Fruit fly (Drosophila melanogaster): ENCODE data around the gene CG7091.

Gene CG7091

DNA sequence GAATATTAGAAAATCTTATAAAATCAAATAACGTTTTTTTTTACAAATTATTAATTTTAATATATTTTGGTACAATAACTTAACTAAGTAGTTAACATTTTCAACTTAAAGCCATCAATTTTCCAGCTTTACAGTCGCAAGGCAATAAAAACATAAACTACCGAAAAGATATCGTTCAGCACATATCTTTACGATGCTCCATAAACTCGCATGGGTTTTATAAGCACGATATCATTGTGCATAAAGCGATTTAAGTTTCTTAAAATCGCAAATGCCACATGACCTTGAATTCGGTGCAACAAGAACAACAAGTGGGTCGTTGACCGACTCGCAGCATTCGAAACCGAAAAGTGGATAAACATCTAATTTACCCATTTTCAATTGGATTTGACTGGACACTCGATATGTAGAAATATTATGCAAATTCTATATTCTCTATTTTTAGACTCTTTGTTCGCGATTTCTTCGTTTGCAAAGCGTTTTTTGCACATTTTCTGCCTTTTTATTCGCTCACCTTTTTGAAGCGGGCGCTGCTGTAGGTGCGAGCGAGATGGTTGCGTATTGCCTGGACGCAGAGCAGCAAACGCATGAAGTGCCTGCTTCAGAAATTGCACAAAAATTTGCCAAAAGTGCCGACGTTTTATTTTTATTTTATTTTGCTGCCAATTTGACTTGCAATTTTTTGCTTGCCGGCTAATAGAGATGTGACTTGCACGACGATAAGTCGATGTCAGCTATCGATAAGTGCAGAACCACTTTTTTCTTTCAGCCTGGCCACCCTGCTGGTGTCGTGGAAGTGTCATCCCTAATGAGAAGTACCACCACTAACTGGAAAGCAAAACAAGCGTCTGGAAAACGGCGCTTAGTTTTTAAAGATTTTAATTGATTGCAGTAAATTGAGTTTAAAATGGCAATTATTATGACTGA is 16.6 kb upstream of the CG7091 start, which contains the start of gene Spc25 (continued):
- no peak for TF ChIP-seq lov (optimal IDR thresholded peaks at IDR 0.05)
- TF ChIP-seq lov (GFP tag; IDR thresholded peaks at IDR 0.05) = 0 out of 3 replicates have a peak, but pooled peaks have one; percentile 32
- TF ChIP-seq CG17385 (GFP tag; optimal IDR thresholded peaks at IDR 0.05) = no peak
- TF ChIP-seq CG6791 (GFP tag; IDR thresholded peaks at IDR 0.05; ENCODE audit: partially characterized antibody) = peak; percentile 96
- peak; percentile 91 for TF ChIP-seq BEAF-32 (GFP tag; optimal IDR thresholded peaks at IDR 0.05)
- no peak for TF ChIP-seq CG10431 (GFP tag; optimal IDR thresholded peaks at IDR 0.05)
- TF ChIP-seq CG4282 (GFP tag; optimal IDR thresholded peaks at IDR 0.05) = peak; percentile 23
- TF ChIP-seq Dll (GFP tag; IDR thresholded peaks at IDR 0.05; ENCODE audit: partially characterized antibody) = peak; percentile 93
- no peak for TF ChIP-seq caup (GFP tag; optimal IDR thresholded peaks at IDR 0.05; ENCODE audit: severe bottlenecking)
- peak; percentile 78 for TF ChIP-seq Antp (GFP tag; optimal IDR thresholded peaks at IDR 0.05)
- peak; percentile 42 for TF ChIP-seq phol (tag; optimal IDR thresholded peaks at IDR 0.05)
- TF ChIP-seq CG31388 (GFP tag; optimal IDR thresholded peaks at IDR 0.05) = no peak
- peak; percentile 7 for TF ChIP-seq CG15696 (tag; optimal IDR thresholded peaks at IDR 0.05)
- TF ChIP-seq psq (GFP tag; optimal IDR thresholded peaks at IDR 0.05) = peak; percentile 4
- peak; percentile 35 for TF ChIP-seq CG18764 (GFP tag; optimal IDR thresholded peaks at IDR 0.05)
- TF ChIP-seq NFAT (GFP tag; IDR thresholded peaks at IDR 0.05) = peak; percentile 68
- TF ChIP-seq CG13624 (GFP tag; optimal IDR thresholded peaks at IDR 0.05) = peak; percentile 55
- TF ChIP-seq bigmax (GFP tag; optimal IDR thresholded peaks at IDR 0.05) = no peak
- TF ChIP-seq lmd (GFP tag; IDR thresholded peaks at IDR 0.05) = peak; percentile 31; the same call in 1 of the 2 replicates
- TF ChIP-seq tll (GFP tag; optimal IDR thresholded peaks at IDR 0.05) = peak in 1 of 2 experiments; percentile 40
- TF ChIP-seq CG10462 (GFP tag; optimal IDR thresholded peaks at IDR 0.05) = no peak
- peak; percentile 57; the same call in 1 of the 3 replicates for TF ChIP-seq Optix (GFP tag; IDR thresholded peaks at IDR 0.05)
- TF ChIP-seq Dad (GFP tag; optimal IDR thresholded peaks at IDR 0.05) = peak; percentile 73
- peak; percentile 95 for TF ChIP-seq ato (GFP tag; IDR thresholded peaks at IDR 0.05; ENCODE audit: partially characterized antibody)
- TF ChIP-seq CG15514 (GFP tag; optimal IDR thresholded peaks at IDR 0.05) = peak; percentile 70
- no peak for TF ChIP-seq Tbp (GFP tag; optimal IDR thresholded peaks at IDR 0.05)
- no peak for TF ChIP-seq salm (tag; optimal IDR thresholded peaks at IDR 0.05)
- no peak for TF ChIP-seq gsb-n (tag; optimal IDR thresholded peaks at IDR 0.05)
- TF ChIP-seq CG8765 (GFP tag; IDR thresholded peaks at IDR 0.05) = no peak
- TF ChIP-seq dysf (GFP tag; IDR thresholded peaks at IDR 0.05) = no peak
- peak; percentile 64 for TF ChIP-seq fu2 (GFP tag; optimal IDR thresholded peaks at IDR 0.05)
- TF ChIP-seq gce (GFP tag; IDR thresholded peaks at IDR 0.05) = no peak
- TF ChIP-seq CG14860 (GFP tag; IDR thresholded peaks at IDR 0.05; ENCODE audit: partially characterized antibody) = peak; percentile 88
- peak; percentile 84 for TF ChIP-seq Gug (GFP tag; IDR thresholded peaks at IDR 0.05)
- TF ChIP-seq CG9609 (GFP tag; optimal IDR thresholded peaks at IDR 0.05) = peak; percentile 52
- peak in 1 of 2 experiments; percentile 12 for TF ChIP-seq crp (GFP tag; optimal IDR thresholded peaks at IDR 0.05)
- peak; percentile 9 for TF ChIP-seq CG2678 (tag; optimal IDR thresholded peaks at IDR 0.05)
- peak; percentile 93 for TF ChIP-seq CG34224 (GFP tag; IDR thresholded peaks at IDR 0.05; ENCODE audit: partially characterized antibody)
- TF ChIP-seq sr (GFP tag; IDR thresholded peaks at IDR 0.05) = no peak
- TF ChIP-seq CG18262 (tag; optimal IDR thresholded peaks at IDR 0.05) = no peak
- peak; percentile 66; the same call in 1 of the 2 replicates for TF ChIP-seq ranshi (GFP tag; IDR thresholded peaks at IDR 0.05)
- TF ChIP-seq stwl (tag; optimal IDR thresholded peaks at IDR 0.05) = peak; percentile 97
- TF ChIP-seq CG11085 (GFP tag; IDR thresholded peaks at IDR 0.05) = no peak
- TF ChIP-seq pfk (GFP tag; optimal IDR thresholded peaks at IDR 0.05) = no peak
- 0 out of 2 replicates have a peak, but pooled peaks have one; percentile 28 for TF ChIP-seq CG17328 (GFP tag; IDR thresholded peaks at IDR 0.05)
- no peak for TF ChIP-seq scrt (GFP tag; optimal IDR thresholded peaks at IDR 0.05)
- peak; percentile 35 for TF ChIP-seq CG17829 (tag; optimal IDR thresholded peaks at IDR 0.05)
- TF ChIP-seq yki (optimal IDR thresholded peaks at IDR 0.05) = no peak
